Worm (Caenorhabditis elegans): ENCODE results near the gene lin-32.

The lin-32 gene

DNA sequence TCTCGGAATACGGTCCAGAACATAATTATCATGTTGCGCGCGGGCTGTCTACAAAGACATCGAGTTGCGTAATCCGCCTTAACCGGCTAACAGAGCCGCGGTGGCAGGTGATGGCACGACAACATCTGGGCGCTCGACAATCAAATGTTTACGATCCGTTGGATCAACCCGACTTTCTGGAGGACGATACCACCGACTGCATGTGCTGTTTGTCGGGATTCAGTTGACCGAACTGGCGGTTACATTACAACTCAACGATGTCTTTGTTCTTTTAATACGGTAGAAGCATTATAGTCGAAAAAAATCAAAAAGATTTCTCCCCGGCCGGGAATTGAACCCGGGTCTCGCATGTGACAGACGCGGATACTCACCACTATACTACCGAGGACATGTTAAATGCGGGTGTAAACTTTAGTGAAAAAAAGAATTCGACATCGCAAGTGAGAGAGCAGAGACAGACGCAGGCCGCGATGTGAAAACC lies 3.0 kb downstream of the lin-32 start (continued):
- TF ChIP-seq sdz-12 (GFP tag; optimal IDR thresholded peaks at IDR 0.05) (peak; percentile 71), set-16 (GFP tag; IDR thresholded peaks at IDR 0.05) (no peak; the same call in 1 of the 2 replicates), cey-2 (tag; optimal IDR thresholded peaks at IDR 0.05; ENCODE audit: borderline replicate concordance, insufficient read depth) (no peak), F44E2.7 (GFP tag; IDR thresholded peaks at IDR 0.05) (peak; percentile 71; the same call in 1 of the 2 replicates), vab-7 (GFP tag; IDR thresholded peaks at IDR 0.05) (peak; percentile 89), skn-1 (tag; optimal IDR thresholded peaks at IDR 0.05) (no peak), daf-12 (tag; optimal IDR thresholded peaks at IDR 0.05) (no peak), mxl-3 (GFP tag; optimal IDR thresholded peaks at IDR 0.05) (peak; percentile 71), lsy-2 (tag; optimal IDR thresholded peaks at IDR 0.05) (peak in 1 of 2 experiments; percentile 75), spr-3 (GFP tag; optimal IDR thresholded peaks at IDR 0.05) (peak; percentile 72), lin-13 (GFP tag; optimal IDR thresholded peaks at IDR 0.05) (peak; percentile 37), snpc-4 (tag; optimal IDR thresholded peaks at IDR 0.05) (no peak), hlh-11 (tag; optimal IDR thresholded peaks at IDR 0.05) (peak; percentile 62), mdt-29 (GFP tag; IDR thresholded peaks at IDR 0.05) (peak; percentile 63; the same call in 1 of the 2 replicates), nhr-28 (tag; optimal IDR thresholded peaks at IDR 0.05) (peak; percentile 24), fkh-10 (GFP tag; optimal IDR thresholded peaks at IDR 0.05) (peak; percentile 55), fos-1 (tag; optimal IDR thresholded peaks at IDR 0.05) (no peak), Y105C5A.15 (GFP tag; IDR thresholded peaks at IDR 0.05) (peak; percentile 76), nhr-6 (tag; optimal IDR thresholded peaks at IDR 0.05) (peak; percentile 20), F37D6.2 (tag; optimal IDR thresholded peaks at IDR 0.05) (peak; percentile 41), T20F7.1 (GFP tag; optimal IDR thresholded peaks at IDR 0.05) (no peak), nhr-111 (GFP tag; optimal IDR thresholded peaks at IDR 0.05) (peak; percentile 92), Y75B8A.6 (GFP tag; IDR thresholded peaks at IDR 0.05) (peak; percentile 66; the same call in 1 of the 2 replicates), unc-62 (GFP tag; optimal IDR thresholded peaks at IDR 0.05 in 1 of 2) (peak in 1 of 2 experiments; percentile 91), unc-62 (tag; optimal IDR thresholded peaks at IDR 0.05) (no peak), lim-7 (GFP tag; IDR thresholded peaks at IDR 0.05) (peak; percentile 90), lin-29 (GFP tag; IDR thresholded peaks at IDR 0.05) (0 out of 2 replicates have a peak, but pooled peaks have one; percentile 61), nhr-10 (tag; optimal IDR thresholded peaks at IDR 0.05) (no peak), lir-3 (tag; optimal IDR thresholded peaks at IDR 0.05) (peak; percentile 62), nhr-41 (GFP tag; IDR thresholded peaks at IDR 0.05) (peak; percentile 63; the same call in 1 of the 2 replicates), mdl-1 (tag; optimal IDR thresholded peaks at IDR 0.05) (peak in 1 of 2 experiments; percentile 79), duxl-1 (tag; optimal IDR thresholded peaks at IDR 0.05; ENCODE audit: poor library complexity) (peak; percentile 49), lin-38 (GFP tag; IDR thresholded peaks at IDR 0.05) (no peak), F26F4.8 (GFP tag; conservative IDR thresholded peaks at IDR 0.05) (peak; percentile 82; the same call in 1 of the 2 replicates), zfp-3 (GFP tag; conservative IDR thresholded peaks at IDR 0.05) (peak; percentile 75), nhr-42 (GFP tag; IDR thresholded peaks at IDR 0.05) (peak; percentile 82; the same call in 1 of the 2 replicates), nhr-237 (tag; optimal IDR thresholded peaks at IDR 0.05) (no peak), lin-1 (GFP tag; IDR thresholded peaks at IDR 0.05) (peak; percentile 58), pha-4 (GFP tag; IDR thresholded peaks at IDR 0.05) (peak; percentile 91), pha-4 (tag; optimal IDR thresholded peaks at IDR 0.05) (no peak), F10B5.3 (tag; optimal IDR thresholded peaks at IDR 0.05) (peak; percentile 53), arid-1 (GFP tag; conservative IDR thresholded peaks at IDR 0.05) (peak; percentile 85), lin-39 (tag; optimal IDR thresholded peaks at IDR 0.05) (no peak), daf-16 (GFP tag; optimal IDR thresholded peaks at IDR 0.05) (peak; percentile 45 to 89), daf-16 (tag; optimal IDR thresholded peaks at IDR 0.05) (peak; percentile 63), egl-43 (GFP tag; IDR thresholded peaks at IDR 0.05) (peak; percentile 94), nhr-102 (tag; optimal IDR thresholded peaks at IDR 0.05) (peak; percentile 58), daf-8 (GFP tag; IDR thresholded peaks at IDR 0.05) (no peak; the same call in 1 of the 2 replicates), ceh-20 (GFP tag; IDR thresholded peaks at IDR 0.05) (peak; percentile 83), dpl-1 (GFP tag; optimal IDR thresholded peaks at IDR 0.05) (no peak), zip-2 (tag; optimal IDR thresholded peaks at IDR 0.05) (peak; percentile 43)
